Fruit fly (Drosophila melanogaster) Kc167 (cell line): ENCODE results near the gene CG10470.

Experiments used
- Myc ChIP-seq: fragments of >200 bp; optimal IDR thresholded peaks from 2 replicates; lab custom pipeline; 2017; ENCODE audit warnings: missing external identifiers
- Sin3A ChIP-seq: fragments of >200 bp; optimal IDR thresholded peaks from 2 replicates; lab custom pipeline; 2018; ENCODE audit warnings: missing external identifiers
- h ChIP-seq: fragments of >200 bp; optimal IDR thresholded peaks from 3 replicates; lab custom pipeline; 2018; ENCODE audit warnings: missing external identifiers
- psq ChIP-seq: fragments of >200 bp; optimal IDR thresholded peaks from 2 replicates; lab custom pipeline; 2017; ENCODE audit warnings: missing external identifiers

DNA sequence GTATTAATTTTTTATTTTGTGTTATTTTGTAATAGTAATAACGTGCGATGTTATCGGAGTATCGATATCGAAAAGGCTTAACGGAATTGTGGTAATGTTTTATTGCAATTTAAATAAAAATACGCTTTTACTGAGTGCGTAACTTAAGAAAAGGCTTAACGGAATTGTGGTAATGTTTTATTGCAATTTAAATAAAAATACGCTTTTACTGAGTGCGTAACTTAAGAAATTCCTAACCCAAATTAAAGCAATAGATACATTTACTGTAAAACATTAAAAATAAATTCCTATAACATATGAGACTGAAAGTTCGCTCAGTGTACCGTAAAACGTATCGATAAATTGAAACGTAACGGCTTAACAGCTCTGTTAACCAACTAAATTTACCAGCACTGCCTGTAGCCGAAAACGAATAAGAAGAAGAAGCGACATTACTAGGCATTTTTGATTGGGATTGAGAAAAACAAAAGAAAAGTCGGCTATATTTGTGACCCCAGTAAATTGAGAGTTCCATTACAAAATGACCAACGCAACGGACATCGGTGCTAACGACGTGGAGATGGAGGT is 2.7 kb downstream of the CG10470 start, which contains the start of gene Rpn3:
- TF ChIP-seq Myc (lab: Kevin White, UChicago) (no peak), psq (lab: Kevin White, UChicago) (no peak), h (lab: Kevin White, UChicago) (no peak), Sin3A (lab: Kevin White, UChicago) (no peak)
